Worm (Caenorhabditis elegans): ENCODE measurements around the gene R05F9.7.

DNA sequence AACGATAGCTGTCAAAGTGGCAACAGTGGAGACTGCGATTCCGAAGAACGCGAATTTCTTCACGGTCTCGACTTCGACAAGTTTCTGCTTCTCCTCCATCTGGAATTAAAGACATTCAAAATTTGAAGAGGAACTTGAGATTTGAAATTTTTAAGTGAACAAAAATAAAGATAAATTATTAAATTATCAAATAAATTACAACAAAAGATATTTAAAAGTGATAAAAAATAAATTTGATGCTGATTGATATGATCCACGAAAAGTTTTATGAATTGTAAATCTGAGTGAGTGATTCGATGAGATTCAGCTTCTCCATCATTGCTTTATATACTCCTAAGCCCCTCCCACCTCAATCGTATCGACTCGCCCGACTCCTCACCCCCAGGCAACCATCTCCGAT lies 18.6 kb upstream of the R05F9.7 start, which contains the start of gene col-17:
- TF ChIP-seq snpc-4 (tag; optimal IDR thresholded peaks at IDR 0.05) (no peak), ztf-4 (tag; optimal IDR thresholded peaks at IDR 0.05) (no peak), aly-2 (tag; optimal IDR thresholded peaks at IDR 0.05) (no peak), unc-62 (GFP tag; optimal IDR thresholded peaks at IDR 0.05) (no peak), sup-37 (GFP tag; optimal IDR thresholded peaks at IDR 0.05) (no peak), lin-13 (GFP tag; optimal IDR thresholded peaks at IDR 0.05) (no peak)

Measured in whole organism, L1 larva.